Fruit fly (Drosophila melanogaster) whole organism, pupa: ENCODE measurements around the gene CG7332.
A peak's percentile ranks its signal among the peaks of the same experiment; 100 is the strongest.

ENCODE experiments used
- CG10348 ChIP-seq: fragments of 200-800 bp; sonication (Bioruptor generic); IDR thresholded peaks from 2 replicates; pipeline ENCODE4 v1.3.6; 2022; ENCODE audit warnings: missing biosample characterization, missing genetic modification characterization
- CG12605 ChIP-seq: fragments of 200-800 bp; sonication (Bioruptor generic); IDR thresholded peaks from 2 replicates; pipeline ENCODE4 v1.3.6; 2022; ENCODE audit warnings: missing biosample characterization, missing genetic modification characterization
- CG13204 ChIP-seq: fragments of 200-800 bp; sonication (Bioruptor generic); optimal IDR thresholded peaks from 2 replicates; lab custom pipeline; 2018; ENCODE audit warnings: missing biosample characterization, mild to moderate bottlenecking, missing genetic modification characterization, moderate library complexity
- CG14655 ChIP-seq: fragments of 200-800 bp; sonication (Bioruptor generic); optimal IDR thresholded peaks from 3 replicates; lab custom pipeline; 2017; ENCODE audit warnings: mild to moderate bottlenecking, missing biosample characterization, missing genetic modification reagents, missing genetic modification characterization
- CG15710 ChIP-seq: fragments of 200-800 bp; sonication (Bioruptor generic); optimal IDR thresholded peaks from 2 replicates; lab custom pipeline; 2018; ENCODE audit warnings: missing biosample characterization, mild to moderate bottlenecking, missing genetic modification characterization, moderate library complexity
- CG17806 ChIP-seq: fragments of 200-800 bp; sonication (Bioruptor generic); optimal IDR thresholded peaks from 2 replicates; lab custom pipeline; 2018; ENCODE audit warnings: missing biosample characterization, mild to moderate bottlenecking, missing genetic modification characterization, moderate library complexity
- CG32121 ChIP-seq: fragments of 200-800 bp; sonication (Bioruptor generic); IDR thresholded peaks from 2 replicates; pipeline ENCODE4 v1.3.6; 2022; ENCODE audit warnings: missing biosample characterization, missing genetic modification characterization
- CG34367 ChIP-seq: fragments of 200-800 bp; sonication (Bioruptor generic); optimal IDR thresholded peaks from 2 replicates; lab custom pipeline; 2018; ENCODE audit warnings: missing biosample characterization, mild to moderate bottlenecking, missing genetic modification characterization
- CG4496 ChIP-seq: fragments of 200-800 bp; sonication (Bioruptor generic); IDR thresholded peaks from 3 replicates; pipeline ENCODE4 v1.3.6; 2022; ENCODE audit warnings: missing biosample characterization, missing genetic modification characterization
- CG8159 ChIP-seq: fragments of 200-800 bp; sonication (Bioruptor generic); optimal IDR thresholded peaks from 3 replicates; lab custom pipeline; 2018; ENCODE audit warnings: missing biosample characterization, mild to moderate bottlenecking, missing genetic modification characterization, moderate library complexity
- CG8301 ChIP-seq: fragments of 200-800 bp; sonication (Bioruptor generic); optimal IDR thresholded peaks from 2 replicates; lab custom pipeline; 2018; ENCODE audit warnings: missing biosample characterization, mild to moderate bottlenecking, missing genetic modification characterization
- CG9948 ChIP-seq: fragments of 200-800 bp; sonication (Bioruptor generic); optimal IDR thresholded peaks from 2 replicates; lab custom pipeline; 2018; ENCODE audit warnings: missing biosample characterization, mild to moderate bottlenecking, missing genetic modification characterization, moderate library complexity
- D1 ChIP-seq: fragments of 200-800 bp; sonication (Bioruptor generic); optimal IDR thresholded peaks from 2 replicates; lab custom pipeline; 2018; ENCODE audit warnings: missing biosample characterization, mild to moderate bottlenecking, missing genetic modification characterization, moderate library complexity
- EcR ChIP-seq: fragments of 200-800 bp; sonication (Bioruptor generic); optimal IDR thresholded peaks from 3 replicates; lab custom pipeline; 2019; ENCODE audit warnings: missing biosample characterization, missing genetic modification characterization, mild to moderate bottlenecking, moderate library complexity, missing genetic modification reagents
- Ets98B ChIP-seq: fragments of 200-800 bp; sonication (Bioruptor generic); IDR thresholded peaks from 2 replicates; pipeline ENCODE4 v1.3.6; 2022; ENCODE audit warnings: missing biosample characterization, missing genetic modification characterization
- Pif1A ChIP-seq: fragments of 200-800 bp; sonication (Bioruptor generic); optimal IDR thresholded peaks from 3 replicates; lab custom pipeline; 2016; ENCODE audit warnings: missing biosample characterization, missing genetic modification characterization
- Pif1B ChIP-seq: fragments of 200-800 bp; sonication (Bioruptor generic); optimal IDR thresholded peaks from 3 replicates; lab custom pipeline; 2016; ENCODE audit warnings: missing biosample characterization, missing genetic modification characterization
- Snoo ChIP-seq: fragments of 200-800 bp; sonication (Bioruptor generic); optimal IDR thresholded peaks from 3 replicates; lab custom pipeline; 2017; ENCODE audit warnings: missing biosample characterization, mild to moderate bottlenecking, missing genetic modification characterization, inconsistent platforms
- fd96Ca ChIP-seq: fragments of 200-800 bp; sonication (Bioruptor generic); IDR thresholded peaks from 3 replicates; pipeline ENCODE4 v1.3.6; 2022; ENCODE audit warnings: missing biosample characterization, missing genetic modification characterization
- gl ChIP-seq: fragments of 200-800 bp; sonication (Bioruptor generic); optimal IDR thresholded peaks from 2 replicates; lab custom pipeline; 2018; ENCODE audit warnings: missing biosample characterization, mild to moderate bottlenecking, missing genetic modification characterization
- rn ChIP-seq: fragments of 200-800 bp; sonication (Bioruptor generic); IDR thresholded peaks from 2 replicates; pipeline ENCODE4 v1.3.6; 2022; ENCODE audit warnings: missing biosample characterization, missing genetic modification characterization

CG7332 gene

dm6 chrX:18857916-18858315 is 26.4 kb upstream of the CG7332 start, which contains the start of gene Usp39:
Gene Usp39, plus strand, starts transcription at chrX:18858203.
- TF ChIP-seq CG9948 (tag; lab: Kevin White, UChicago) = peak; percentile 4
- TF ChIP-seq D1 = no peak

- TF ChIP-seq Pif1A (GFP tag; lab: Kevin White, UChicago) = no peak
- TF ChIP-seq CG4496 (GFP tag; lab: Robert Waterston, UW) = no peak
- TF ChIP-seq CG10348 (GFP tag; lab: Robert Waterston, UW) = no peak
- no peak for TF ChIP-seq CG13204 (GFP tag; lab: Kevin White, UChicago)
- no peak for TF ChIP-seq CG8301 (tag; lab: Kevin White, UChicago)
- TF ChIP-seq Ets98B (GFP tag; lab: Robert Waterston, UW) = no peak
- no peak for TF ChIP-seq D1
- no peak for TF ChIP-seq Snoo (tag; lab: Kevin White, UChicago)
- no peak for TF ChIP-seq CG17806
Measured at dm6 chrX:18860074-18860473, 24.2 kb upstream of the CG7332 start, which contains the start of gene CG32544. Gene CG32544, plus strand, starts transcription at chrX:18860284.

- TF ChIP-seq CG13204 (GFP tag; lab: Kevin White, UChicago) (peak; percentile 20), CG17806 (no peak), EcR (GFP tag; lab: Kevin White, UChicago) (peak; percentile 46)
Measured at dm6 chrX:18863748-18864482, 20.4 kb upstream of the CG7332 start, which contains the start of the genes CG7326 and Dora. Gene CG7326, minus strand, starts transcription at chrX:18863776. Gene Dora, plus strand, starts transcription at chrX:18863950.

dm6 chrX:18864483-18865358 is 19.6 kb upstream of the CG7332 start:
- TF ChIP-seq CG17806 (no peak), CG13204 (GFP tag; lab: Kevin White, UChicago) (peak; percentile 93)

- TF ChIP-seq Ets98B (GFP tag; lab: Robert Waterston, UW) (no peak), CG4496 (GFP tag; lab: Robert Waterston, UW) (no peak), Snoo (tag; lab: Kevin White, UChicago) (no peak), fd96Ca (GFP tag; lab: Robert Waterston, UW) (no peak), CG10348 (GFP tag; lab: Robert Waterston, UW) (no peak), CG8159 (peak; percentile 10), CG34367 (peak; percentile 7), EcR (GFP tag; lab: Kevin White, UChicago) (peak; percentile 50), CG12605 (no peak), Pif1A (GFP tag; lab: Kevin White, UChicago) (no peak), CG8301 (tag; lab: Kevin White, UChicago) (no peak), gl (tag; lab: Kevin White, UChicago) (peak; percentile 48), CG17806 (peak; percentile 19), CG15710 (tag; lab: Kevin White, UChicago) (peak; percentile 14), CG13204 (GFP tag; lab: Kevin White, UChicago) (peak; percentile 71), D1 (no peak), CG9948 (tag; lab: Kevin White, UChicago) (no peak), rn (no peak), CG14655 (GFP tag; lab: Kevin White, UChicago) (no peak), CG32121 (GFP tag; lab: Robert Waterston, UW) (no peak), Pif1B (GFP tag; lab: Kevin White, UChicago) (no peak)
- TF ChIP-seq, all 21 proteins: peak for 7
Measured at dm6 chrX:18866289-18866832, 18.0 kb upstream of the CG7332 start.

- no peak for TF ChIP-seq Snoo (tag; lab: Kevin White, UChicago)
- TF ChIP-seq EcR (GFP tag; lab: Kevin White, UChicago) = peak; percentile 80
- TF ChIP-seq, all 21 proteins: peak for 1
Measured at dm6 chrX:18868142-18868541, 16.2 kb upstream of the CG7332 start.
